Worm (Caenorhabditis elegans): ENCODE measurements around the gene F35A5.5.

The F35A5.5 gene

DNA sequence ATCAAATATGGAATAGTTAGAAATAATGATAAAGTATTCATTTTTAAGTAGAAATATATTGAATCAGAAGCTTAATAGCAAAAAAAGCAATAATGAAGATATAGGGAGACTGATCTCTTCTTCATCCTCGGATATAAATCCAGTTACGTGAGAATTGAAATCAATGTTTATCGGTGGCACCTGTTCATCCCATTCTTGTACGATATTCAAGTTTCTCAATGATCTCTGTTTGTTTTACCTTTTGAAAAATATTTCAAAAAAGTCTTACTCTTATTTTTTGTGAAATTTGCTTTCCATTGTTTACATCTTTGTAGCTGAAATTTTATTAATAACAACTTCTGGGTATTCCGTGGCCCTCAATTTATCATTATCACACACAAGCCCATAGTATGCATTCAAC, 37.1 kb downstream of the F35A5.5 start, which contains the start of gene T14G12.12:
Gene T14G12.12 (minus strand): TSS at position 101 of the 400 bp plus-strand sequence.
- no peak for TF ChIP-seq vab-7 (GFP tag; IDR thresholded peaks at IDR 0.05)
- no peak for TF ChIP-seq dmd-8 (GFP tag; IDR thresholded peaks at IDR 0.05)
- TF ChIP-seq dve-1 (tag; optimal IDR thresholded peaks at IDR 0.05; ENCODE audit: insufficient read depth), result no peak
- no peak for TF ChIP-seq attf-4 (tag; optimal IDR thresholded peaks at IDR 0.05)

DNA sequence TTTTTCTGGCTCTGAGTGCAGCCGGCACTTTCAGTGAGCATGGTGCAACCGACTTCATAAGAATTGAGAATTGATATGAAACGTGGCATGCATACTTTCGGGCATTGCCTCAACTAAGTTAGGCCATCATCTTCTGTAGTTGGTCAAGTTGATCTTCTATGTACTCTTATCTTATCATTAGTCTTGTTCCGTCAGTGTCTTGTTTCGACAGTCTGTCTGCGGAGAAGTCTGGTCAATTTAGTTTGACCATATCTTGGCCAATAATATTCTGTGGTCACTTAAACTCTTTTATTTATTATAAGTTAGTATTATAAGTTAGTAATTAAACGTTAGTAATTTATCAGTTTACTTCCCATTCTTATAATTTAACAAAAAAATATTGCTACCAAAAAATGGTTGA, 39.3 kb downstream of the F35A5.5 start:
- no peak for TF ChIP-seq hmg-1.1 (GFP tag; IDR thresholded peaks at IDR 0.05)
- no peak for TF ChIP-seq dpl-1 (GFP tag; optimal IDR thresholded peaks at IDR 0.05)
- no peak for TF ChIP-seq nhr-10 (tag; optimal IDR thresholded peaks at IDR 0.05)
- TF ChIP-seq daf-12 (tag; optimal IDR thresholded peaks at IDR 0.05), result no peak
- TF ChIP-seq nhr-237 (tag; optimal IDR thresholded peaks at IDR 0.05), result no peak
- TF ChIP-seq ztf-11 (tag; optimal IDR thresholded peaks at IDR 0.05), result no peak
- TF ChIP-seq egl-27 (tag; optimal IDR thresholded peaks at IDR 0.05), result no peak
- no peak for TF ChIP-seq aha-1 (tag)
- TF ChIP-seq hlh-30 (tag; optimal IDR thresholded peaks at IDR 0.05; ENCODE audit: insufficient read depth), result no peak
- no peak for TF ChIP-seq ceh-82 (tag; optimal IDR thresholded peaks at IDR 0.05)
- TF ChIP-seq dmd-8 (GFP tag; IDR thresholded peaks at IDR 0.05), result no peak
- no peak for TF ChIP-seq ceh-20 (GFP tag; IDR thresholded peaks at IDR 0.05)
- TF ChIP-seq Y5F2A.4 (GFP tag; optimal IDR thresholded peaks at IDR 0.05), result no peak
- no peak for TF ChIP-seq F37D6.2 (tag; optimal IDR thresholded peaks at IDR 0.05)
- no peak for TF ChIP-seq F49E8.2 (tag; optimal IDR thresholded peaks at IDR 0.05; ENCODE audit: borderline replicate concordance)
- TF ChIP-seq zip-2 (tag; optimal IDR thresholded peaks at IDR 0.05), result no peak
- TF ChIP-seq mxl-3 (GFP tag; optimal IDR thresholded peaks at IDR 0.05), result no peak
- TF ChIP-seq tra-1 (GFP tag; IDR thresholded peaks at IDR 0.05), result no peak
- no peak for TF ChIP-seq spr-1 (tag; optimal IDR thresholded peaks at IDR 0.05)
- no peak for TF ChIP-seq lin-29 (GFP tag; IDR thresholded peaks at IDR 0.05)

DNA sequence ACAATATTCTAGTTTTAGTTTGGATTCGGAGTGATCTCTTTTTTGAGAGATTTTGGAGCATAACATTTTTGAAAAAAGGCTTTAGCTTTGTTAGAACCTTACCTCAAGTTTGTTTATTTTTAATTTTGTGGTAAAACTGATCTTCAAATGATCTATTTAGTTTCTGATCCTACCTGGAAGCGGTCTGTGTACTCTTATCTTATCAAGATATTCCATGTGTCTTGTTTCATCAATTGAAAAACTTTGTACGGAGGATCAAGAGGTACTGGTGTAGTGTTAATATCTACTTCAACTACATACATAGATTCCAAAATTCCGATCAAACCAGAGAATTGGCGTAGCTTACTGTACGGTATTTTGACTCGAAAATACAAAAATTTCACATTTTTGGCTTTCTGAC, 39.8 kb downstream of the F35A5.5 start:
- TF ChIP-seq ceh-32 (tag; optimal IDR thresholded peaks at IDR 0.05; ENCODE audit: poor library complexity), result no peak
- TF ChIP-seq dmd-6 (GFP tag; IDR thresholded peaks at IDR 0.05), result no peak
- no peak for TF ChIP-seq spr-1 (tag; optimal IDR thresholded peaks at IDR 0.05)
- no peak for TF ChIP-seq dve-1 (tag; optimal IDR thresholded peaks at IDR 0.05; ENCODE audit: insufficient read depth)
- TF ChIP-seq madf-5 (GFP tag; IDR thresholded peaks at IDR 0.05), result no peak
- no peak for TF ChIP-seq Y5F2A.4 (GFP tag; optimal IDR thresholded peaks at IDR 0.05)
- TF ChIP-seq sdz-12 (GFP tag; optimal IDR thresholded peaks at IDR 0.05), result no peak
- TF ChIP-seq nhr-102 (tag; optimal IDR thresholded peaks at IDR 0.05), result no peak
- no peak for TF ChIP-seq unc-39 (tag; optimal IDR thresholded peaks at IDR 0.05)
- no peak for TF ChIP-seq lir-3 (tag; optimal IDR thresholded peaks at IDR 0.05)
- TF ChIP-seq hif-1 (tag; optimal IDR thresholded peaks at IDR 0.05), result no peak
- TF ChIP-seq Y75B8A.6 (GFP tag; IDR thresholded peaks at IDR 0.05), result no peak
- no peak for TF ChIP-seq unc-130 (GFP tag; optimal IDR thresholded peaks at IDR 0.05)
- no peak for TF ChIP-seq zfp-3 (GFP tag; conservative IDR thresholded peaks at IDR 0.05)
- TF ChIP-seq F10B5.3 (tag; optimal IDR thresholded peaks at IDR 0.05), result no peak
- no peak for TF ChIP-seq mdl-1 (tag; optimal IDR thresholded peaks at IDR 0.05)
- TF ChIP-seq ZK546.5 (tag; optimal IDR thresholded peaks at IDR 0.05), result no peak
- TF ChIP-seq lin-38 (GFP tag; IDR thresholded peaks at IDR 0.05), result no peak
- no peak for TF ChIP-seq ZK337.2 (GFP tag; IDR thresholded peaks at IDR 0.05)
- TF ChIP-seq nhr-25 (tag; optimal IDR thresholded peaks at IDR 0.05; ENCODE audit: borderline replicate concordance, insufficient read depth), result no peak
